Worm (Caenorhabditis elegans) whole organism, L4/young adult: ENCODE results near the gene srz-96.

ENCODE experiments used
- W03F9.2 ChIP-seq: fragments of 150-350 bp; optimal IDR thresholded peaks from 2 replicates; lab custom pipeline; 2014; ENCODE audit warnings: missing biosample characterization, missing genetic modification characterization
- him-1 ChIP-seq: sonication (generic microtip); optimal IDR thresholded peaks from 2 replicates; lab custom pipeline; 2016; ENCODE audit warnings: missing genotype, missing genetic modification reagents, missing genetic modification characterization, missing compliant biosample characterization

DNA sequence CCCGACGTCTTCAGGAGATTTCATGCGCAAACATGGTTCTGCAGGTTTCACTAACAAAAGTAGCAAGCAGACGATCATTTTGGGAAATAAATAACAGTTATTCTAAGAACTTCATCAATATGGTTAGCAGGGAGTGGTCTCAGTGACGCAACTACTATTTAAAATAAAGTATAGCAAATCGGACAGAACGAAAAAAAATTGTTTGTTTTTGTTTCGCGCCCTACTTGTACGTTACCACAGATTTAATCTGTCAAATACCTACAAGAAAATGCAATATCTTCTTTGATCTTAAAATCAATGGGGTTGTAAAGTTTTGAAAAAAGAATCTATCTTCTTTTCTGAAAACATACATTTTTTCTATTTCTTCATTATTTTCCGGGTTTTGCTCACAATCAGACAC lies at the start of gene srz-96:
- TF ChIP-seq W03F9.2 (tag; lab: Kevin White, UChicago) (no peak), him-1 (tag; lab: Kevin White, UChicago) (no peak)
